Worm (Caenorhabditis elegans) whole organism, mixed stage, embryonic: ENCODE data around the gene faxc-1.

Source experiments
- blmp-1 ChIP-seq: fragments of 150-350 bp; optimal IDR thresholded peaks from 2 replicates; lab custom pipeline; 2014; ENCODE audit warnings: missing biosample characterization, missing genetic modification characterization
- cnd-1 ChIP-seq: fragments of 200-800 bp; sonication (Bioruptor generic); optimal IDR thresholded peaks from 2 replicates; lab custom pipeline; 2018; ENCODE audit warnings: mild to moderate bottlenecking, missing genetic modification characterization, missing compliant biosample characterization
- elt-1 ChIP-seq: sonication (generic microtip); optimal IDR thresholded peaks from 2 replicates; lab custom pipeline; 2017; ENCODE audit warnings: missing genetic modification characterization, mild to moderate bottlenecking, missing compliant biosample characterization, antibody characterized with exemption, moderate library complexity, borderline replicate concordance; ENCODE audit not compliant: insufficient read depth
- flh-1 ChIP-seq: fragments of 200-800 bp; sonication (Bioruptor generic); optimal IDR thresholded peaks from 2 replicates; lab custom pipeline; 2018; ENCODE audit warnings: mild to moderate bottlenecking, missing genetic modification characterization, moderate library complexity, missing compliant biosample characterization
- lin-13 ChIP-seq: fragments of 150-350 bp; optimal IDR thresholded peaks from 2 replicates; lab custom pipeline; 2014; ENCODE audit warnings: missing biosample characterization, missing genetic modification characterization
- nhr-12 ChIP-seq: fragments of 150-350 bp; optimal IDR thresholded peaks from 2 replicates; lab custom pipeline; 2014; ENCODE audit warnings: missing biosample characterization, missing genetic modification characterization
- tbx-8 ChIP-seq: fragments of 200-800 bp; sonication (Bioruptor generic); optimal IDR thresholded peaks from 2 replicates; lab custom pipeline; 2018; ENCODE audit warnings: mild to moderate bottlenecking, missing genetic modification characterization, moderate library complexity, missing compliant biosample characterization
- ztf-11 ChIP-seq: fragments of 150-350 bp; optimal IDR thresholded peaks from 2 replicates; lab custom pipeline; 2014; ENCODE audit warnings: missing biosample characterization, missing genetic modification characterization

DNA sequence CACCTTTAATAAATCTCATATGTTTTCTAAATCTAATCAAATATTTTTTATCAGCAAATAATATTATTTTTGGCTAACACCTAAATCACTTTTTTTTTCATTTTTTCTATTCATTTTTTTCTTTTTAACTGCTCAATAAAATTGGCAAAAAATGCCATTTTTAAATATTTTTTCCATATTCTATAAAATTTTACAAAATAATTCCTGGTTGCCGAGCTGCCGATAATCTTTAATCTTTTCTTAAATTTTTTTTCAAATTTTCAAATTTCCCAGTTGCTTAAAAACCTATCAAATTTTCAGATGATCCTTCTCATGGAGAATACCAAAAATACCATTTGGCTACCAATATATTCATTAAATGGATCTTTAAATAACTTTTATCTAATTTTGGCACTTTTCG lies 47.6 kb downstream of the faxc-1 start, which contains the start of gene sre-51:
- TF ChIP-seq blmp-1 (tag; lab: Kevin White, UChicago) (no peak), nhr-12 (tag; lab: Kevin White, UChicago) (no peak), cnd-1 (tag; lab: Kevin White, UChicago) (no peak), lin-13 (no peak), elt-1 (no peak), flh-1 (no peak), tbx-8 (GFP tag; lab: Kevin White, UChicago) (no peak), ztf-11 (tag; lab: Kevin White, UChicago) (no peak)
